Fruit fly (Drosophila melanogaster): ENCODE data around the gene CG32148.
A peak's percentile ranks its signal among the peaks of the same experiment; 100 is the strongest.

The CG32148 gene

dm6 chr3L:15013957-15014692, 9.2 kb upstream of the CG32148 start, which contains the start of gene Reck (continued):
- peak; percentile 77 for TF ChIP-seq slbo (GFP tag; IDR thresholded peaks at IDR 0.05)
- peak; percentile 7 for TF ChIP-seq HLH54F (GFP tag; optimal IDR thresholded peaks at IDR 0.05)
- TF ChIP-seq CG7987 (GFP tag; optimal IDR thresholded peaks at IDR 0.05), result peak; percentile 77
- no peak for TF ChIP-seq prd (optimal IDR thresholded peaks at IDR 0.05)
- peak; percentile 71 for TF ChIP-seq prd (GFP tag; IDR thresholded peaks at IDR 0.05)
- TF ChIP-seq dimm (GFP tag; IDR thresholded peaks at IDR 0.05), result no peak
- TF ChIP-seq run (tag; optimal IDR thresholded peaks at IDR 0.05), result peak; percentile 69
- TF ChIP-seq CG6854 (GFP tag; optimal IDR thresholded peaks at IDR 0.05), result peak; percentile 75
- peak; percentile 92 for TF ChIP-seq chm (GFP tag; IDR thresholded peaks at IDR 0.05)
- peak; percentile 72 for TF ChIP-seq CG4328 (GFP tag; optimal IDR thresholded peaks at IDR 0.05)
- peak; percentile 88 for TF ChIP-seq fd96Cb (tag; optimal IDR thresholded peaks at IDR 0.05)
- peak; percentile 59 for TF ChIP-seq Bteb2 (GFP tag; optimal IDR thresholded peaks at IDR 0.05)
- peak; percentile 90 for TF ChIP-seq CG31441 (GFP tag; IDR thresholded peaks at IDR 0.05)
- TF ChIP-seq CG10654 (GFP tag; optimal IDR thresholded peaks at IDR 0.05), result peak; percentile 76
- no peak for TF ChIP-seq Mes4 (GFP tag; optimal IDR thresholded peaks at IDR 0.05)
- TF ChIP-seq mirr (GFP tag; optimal IDR thresholded peaks at IDR 0.05), result no peak
- TF ChIP-seq CG2889 (GFP tag; IDR thresholded peaks at IDR 0.05), result peak; percentile 54; the same call in 2 of the 3 replicates
- peak; percentile 52; the same call in 1 of the 3 replicates for TF ChIP-seq knrl (GFP tag; IDR thresholded peaks at IDR 0.05; ENCODE audit: partially characterized antibody)
- TF ChIP-seq Poxn (GFP tag; IDR thresholded peaks at IDR 0.05), result no peak
- peak; percentile 34 for TF ChIP-seq btn (GFP tag; optimal IDR thresholded peaks at IDR 0.05)
- TF ChIP-seq Xrp1 (GFP tag; IDR thresholded peaks at IDR 0.05), result peak; percentile 92
- no peak for TF ChIP-seq fru (optimal IDR thresholded peaks at IDR 0.05)
- peak; percentile 92 for TF ChIP-seq Blimp-1 (GFP tag; optimal IDR thresholded peaks at IDR 0.05)
- TF ChIP-seq B-H2 (GFP tag; optimal IDR thresholded peaks at IDR 0.05), result no peak
- peak; percentile 67 for TF ChIP-seq CG13123 (GFP tag; optimal IDR thresholded peaks at IDR 0.05)
- TF ChIP-seq CG2120 (GFP tag; optimal IDR thresholded peaks at IDR 0.05), result peak; percentile 66
- no peak for TF ChIP-seq jigr1 (GFP tag; IDR thresholded peaks at IDR 0.05)
- TF ChIP-seq wek (GFP tag; optimal IDR thresholded peaks at IDR 0.05), result no peak
- peak; percentile 52 for TF ChIP-seq Dp (GFP tag; optimal IDR thresholded peaks at IDR 0.05)
- peak in 1 of 2 experiments; percentile 13 for TF ChIP-seq crp (GFP tag; optimal IDR thresholded peaks at IDR 0.05)
- TF ChIP-seq Vsx1 (GFP tag; optimal IDR thresholded peaks at IDR 0.05), result peak; percentile 60
- TF ChIP-seq Scr (GFP tag; IDR thresholded peaks at IDR 0.05; ENCODE audit: partially characterized antibody), result no peak
- TF ChIP-seq CG12769 (tag; optimal IDR thresholded peaks at IDR 0.05), result peak; percentile 16
- peak; percentile 70; the same call in 1 of the 2 replicates for TF ChIP-seq seq (GFP tag; IDR thresholded peaks at IDR 0.05)
- TF ChIP-seq luna (GFP tag; optimal IDR thresholded peaks at IDR 0.05), result no peak
- peak; percentile 71 for TF ChIP-seq Oli (tag; optimal IDR thresholded peaks at IDR 0.05)
- TF ChIP-seq Sox100B (GFP tag; optimal IDR thresholded peaks at IDR 0.05), result peak; percentile 84
- peak; percentile 87 for TF ChIP-seq CG9727 (GFP tag; optimal IDR thresholded peaks at IDR 0.05)
- TF ChIP-seq CG34422 (GFP tag; IDR thresholded peaks at IDR 0.05), result peak; percentile 78
- TF ChIP-seq ftz-f1 (GFP tag; optimal IDR thresholded peaks at IDR 0.05), result no peak
- peak; percentile 72 for TF ChIP-seq CG12071 (GFP tag; optimal IDR thresholded peaks at IDR 0.05)
- TF ChIP-seq CG31224 (GFP tag; IDR thresholded peaks at IDR 0.05), result peak; percentile 55
- peak; percentile 70 for TF ChIP-seq Hsf (GFP tag; optimal IDR thresholded peaks at IDR 0.05)
- TF ChIP-seq fu2 (GFP tag; optimal IDR thresholded peaks at IDR 0.05), result no peak
- peak; percentile 29; the same call in 1 of the 2 replicates for TF ChIP-seq aop (GFP tag; IDR thresholded peaks at IDR 0.05)
- no peak for TF ChIP-seq Dref (GFP tag; IDR thresholded peaks at IDR 0.05)
- peak; percentile 88 for TF ChIP-seq phol (tag; optimal IDR thresholded peaks at IDR 0.05)
- peak; percentile 64 for TF ChIP-seq Ravus (GFP tag; IDR thresholded peaks at IDR 0.05)
- peak; percentile 81 for TF ChIP-seq E2f1 (GFP tag; IDR thresholded peaks at IDR 0.05)
- TF ChIP-seq CG17186 (GFP tag; optimal IDR thresholded peaks at IDR 0.05), result no peak

Data from whole organism, embryonic.